Fruit fly (Drosophila melanogaster) whole organism, prepupa: Measurements from ENCODE around the gene CG34176.

Source experiments
- Blimp-1 ChIP-seq: fragments of 200-800 bp; sonication (Bioruptor generic); optimal IDR thresholded peaks from 3 replicates; lab custom pipeline; 2017; ENCODE audit warnings: missing biosample characterization, missing genetic modification characterization, mild to moderate bottlenecking, moderate library complexity, missing genetic modification reagents
- CG10669 ChIP-seq: fragments of 200-800 bp; sonication (Bioruptor generic); optimal IDR thresholded peaks from 3 replicates; lab custom pipeline; 2018; ENCODE audit warnings: missing biosample characterization, mild to moderate bottlenecking, missing genetic modification characterization, moderate library complexity
- CG11294 ChIP-seq: fragments of 200-800 bp; sonication (Bioruptor generic); IDR thresholded peaks from 2 replicates; pipeline ENCODE4 v1.3.6; 2022; ENCODE audit warnings: missing biosample characterization, missing genetic modification characterization
- CG11762 ChIP-seq: fragments of 200-800 bp; sonication (Bioruptor generic); optimal IDR thresholded peaks from 3 replicates; lab custom pipeline; 2016; ENCODE audit warnings: missing biosample characterization, missing genetic modification characterization; ENCODE audit not compliant: insufficient read depth
- CG11902 ChIP-seq: fragments of 200-800 bp; sonication (Bioruptor generic); optimal IDR thresholded peaks from 3 replicates; lab custom pipeline; 2016; ENCODE audit warnings: missing biosample characterization, missing genetic modification characterization
- CG1621 ChIP-seq: fragments of 200-800 bp; sonication (Bioruptor generic); optimal IDR thresholded peaks from 3 replicates; lab custom pipeline; 2018; ENCODE audit warnings: missing biosample characterization, mild to moderate bottlenecking, missing genetic modification characterization
- CG16779 ChIP-seq: fragments of 200-800 bp; sonication (Bioruptor generic); optimal IDR thresholded peaks from 3 replicates; lab custom pipeline; 2017; ENCODE audit warnings: missing biosample characterization, mild to moderate bottlenecking, missing genetic modification characterization
- CG32006 ChIP-seq: fragments of 200-800 bp; sonication (Bioruptor generic); optimal IDR thresholded peaks from 3 replicates; lab custom pipeline; 2017; ENCODE audit warnings: missing biosample characterization, mild to moderate bottlenecking, missing genetic modification characterization
- CG3919 ChIP-seq: fragments of 200-800 bp; sonication (Bioruptor generic); optimal IDR thresholded peaks from 3 replicates; lab custom pipeline; 2016; ENCODE audit warnings: missing biosample characterization, missing genetic modification characterization
- CG4318 ChIP-seq: fragments of 200-800 bp; sonication (Bioruptor generic); optimal IDR thresholded peaks from 3 replicates; lab custom pipeline; 2017; ENCODE audit warnings: missing biosample characterization, mild to moderate bottlenecking, missing genetic modification characterization
- CG6163 ChIP-seq: fragments of 200-800 bp; sonication (Bioruptor generic); IDR thresholded peaks from 3 replicates; pipeline ENCODE4 v1.3.6; 2022; ENCODE audit warnings: missing biosample characterization, missing genetic modification characterization
- CG6808 ChIP-seq: fragments of 200-800 bp; sonication (Bioruptor generic); optimal IDR thresholded peaks from 3 replicates; lab custom pipeline; 2017; ENCODE audit warnings: missing biosample characterization, missing genetic modification characterization, mild to moderate bottlenecking, moderate library complexity, missing genetic modification reagents
- CG6854 ChIP-seq: fragments of 200-800 bp; sonication (Bioruptor generic); optimal IDR thresholded peaks from 2 replicates; lab custom pipeline; 2017; ENCODE audit warnings: missing biosample characterization, mild to moderate bottlenecking, missing genetic modification characterization
- CG8119 ChIP-seq: fragments of 200-800 bp; sonication (Bioruptor generic); IDR thresholded peaks from 3 replicates; pipeline ENCODE4 v1.3.6; 2022; ENCODE audit warnings: missing biosample characterization, missing genetic modification characterization
- Eip78C ChIP-seq: fragments of 200-800 bp; sonication (Bioruptor generic); peaks from one replicate; lab custom pipeline; 2016; ENCODE audit warnings: missing biosample characterization, missing genetic modification characterization
- Eip93F ChIP-seq: fragments of 200-800 bp; sonication (Bioruptor generic); optimal IDR thresholded peaks from 2 replicates; lab custom pipeline; 2016; ENCODE audit warnings: missing biosample characterization, mild to moderate bottlenecking, missing genetic modification characterization
- Ets21C ChIP-seq: fragments of 200-800 bp; sonication (Bioruptor generic); optimal IDR thresholded peaks from 3 replicates; lab custom pipeline; 2016; ENCODE audit warnings: missing biosample characterization, missing genetic modification characterization
- Hr38 ChIP-seq: sonication (Bioruptor generic); optimal IDR thresholded peaks from 2 replicates; lab custom pipeline; 2016; ENCODE audit warnings: missing biosample characterization, missing genetic modification characterization
- Hr4 ChIP-seq: fragments of 200-800 bp; sonication (Bioruptor generic); optimal IDR thresholded peaks from 3 replicates; lab custom pipeline; 2016; ENCODE audit warnings: missing biosample characterization, missing genetic modification characterization
- Lpt ChIP-seq: fragments of 200-800 bp; sonication (Bioruptor generic); optimal IDR thresholded peaks from 3 replicates; lab custom pipeline; 2016; ENCODE audit warnings: missing biosample characterization, missing genetic modification characterization
- Met ChIP-seq: fragments of 200-800 bp; sonication (Bioruptor generic); optimal IDR thresholded peaks from 3 replicates; lab custom pipeline; 2016; ENCODE audit warnings: missing biosample characterization, missing genetic modification characterization
- Sox102F ChIP-seq: fragments of 200-800 bp; sonication (Bioruptor generic); optimal IDR thresholded peaks from 2 replicates; lab custom pipeline; 2016; ENCODE audit warnings: missing biosample characterization, mild to moderate bottlenecking, missing genetic modification characterization
- Sox14 ChIP-seq: fragments of 200-800 bp; sonication (Bioruptor generic); optimal IDR thresholded peaks from 3 replicates; lab custom pipeline; 2016; ENCODE audit warnings: missing biosample characterization, missing genetic modification characterization
- Sox15 ChIP-seq: fragments of 200-800 bp; sonication (Bioruptor generic); optimal IDR thresholded peaks from 3 replicates; lab custom pipeline; 2016; ENCODE audit warnings: missing biosample characterization, missing genetic modification characterization
- acj6 ChIP-seq: fragments of 200-800 bp; sonication (Bioruptor generic); optimal IDR thresholded peaks from 3 replicates; lab custom pipeline; 2016; ENCODE audit warnings: missing biosample characterization, missing genetic modification characterization
- dac ChIP-seq: fragments of 200-800 bp; sonication (Bioruptor generic); optimal IDR thresholded peaks from 2 replicates; lab custom pipeline; 2017; ENCODE audit warnings: missing biosample characterization, mild to moderate bottlenecking, missing genetic modification characterization
- dsx ChIP-seq: fragments of 200-800 bp; optimal IDR thresholded peaks from 3 replicates; lab custom pipeline; 2019; ENCODE audit warnings: missing biosample characterization, mild to moderate bottlenecking, missing genetic modification characterization, moderate library complexity; ENCODE audit not compliant: poor library complexity, severe bottlenecking
- eg ChIP-seq: fragments of 200-800 bp; sonication (Bioruptor generic); IDR thresholded peaks from 3 replicates; pipeline ENCODE4 v1.3.6; 2022; ENCODE audit warnings: missing biosample characterization, missing genetic modification characterization
- fd59A ChIP-seq: fragments of 200-800 bp; sonication (Bioruptor generic); optimal IDR thresholded peaks from 2 replicates; lab custom pipeline; 2017; ENCODE audit warnings: missing biosample characterization, mild to moderate bottlenecking, missing genetic modification characterization, missing genetic modification reagents
- fd85E ChIP-seq: fragments of 200-800 bp; sonication (Bioruptor generic); optimal IDR thresholded peaks from 3 replicates; lab custom pipeline; 2016; ENCODE audit warnings: missing biosample characterization, missing genetic modification characterization
- fkh ChIP-seq: fragments of 200-800 bp; sonication (Bioruptor generic); optimal IDR thresholded peaks from 3 replicates; lab custom pipeline; 2017; ENCODE audit warnings: missing biosample characterization, mild to moderate bottlenecking, missing genetic modification characterization, moderate library complexity
- lz ChIP-seq: fragments of 200-800 bp; sonication (Bioruptor generic); optimal IDR thresholded peaks from 3 replicates; lab custom pipeline; 2016; ENCODE audit warnings: missing biosample characterization, missing genetic modification characterization
- net ChIP-seq: fragments of 200-800 bp; sonication (Bioruptor generic); optimal IDR thresholded peaks from 3 replicates; lab custom pipeline; 2016; ENCODE audit warnings: missing biosample characterization, missing genetic modification characterization
- pdm3 ChIP-seq: fragments of 200-800 bp; sonication (Bioruptor generic); optimal IDR thresholded peaks from 3 replicates; lab custom pipeline; 2016; ENCODE audit warnings: missing biosample characterization, missing genetic modification characterization
- salr ChIP-seq, 2 experiments: fragments of 200-800 bp; sonication (Bioruptor generic); optimal IDR thresholded peaks; 3 replicates each; lab custom pipeline; 2016 to 2018; ENCODE audit warnings: missing biosample characterization in 2 of 2, missing genetic modification characterization in 2 of 2, mild to moderate bottlenecking in 1 of 2
- spab ChIP-seq: fragments of 200-800 bp; sonication (Bioruptor generic); optimal IDR thresholded peaks from 2 replicates; lab custom pipeline; 2017; ENCODE audit warnings: missing biosample characterization, mild to moderate bottlenecking, missing genetic modification characterization, missing genetic modification reagents
- svp ChIP-seq: fragments of 200-800 bp; sonication (Bioruptor generic); peaks from one replicate; lab custom pipeline; 2016; ENCODE audit warnings: missing biosample characterization, missing genetic modification characterization
- topi ChIP-seq: fragments of 200-800 bp; sonication (Bioruptor generic); optimal IDR thresholded peaks from 3 replicates; lab custom pipeline; 2016; ENCODE audit warnings: missing biosample characterization, missing genetic modification characterization
- vri ChIP-seq: fragments of 200-800 bp; sonication (Bioruptor generic); optimal IDR thresholded peaks from 3 replicates; lab custom pipeline; 2016; ENCODE audit warnings: missing biosample characterization, mild to moderate bottlenecking, missing genetic modification characterization

The CG34176 gene

DNA sequence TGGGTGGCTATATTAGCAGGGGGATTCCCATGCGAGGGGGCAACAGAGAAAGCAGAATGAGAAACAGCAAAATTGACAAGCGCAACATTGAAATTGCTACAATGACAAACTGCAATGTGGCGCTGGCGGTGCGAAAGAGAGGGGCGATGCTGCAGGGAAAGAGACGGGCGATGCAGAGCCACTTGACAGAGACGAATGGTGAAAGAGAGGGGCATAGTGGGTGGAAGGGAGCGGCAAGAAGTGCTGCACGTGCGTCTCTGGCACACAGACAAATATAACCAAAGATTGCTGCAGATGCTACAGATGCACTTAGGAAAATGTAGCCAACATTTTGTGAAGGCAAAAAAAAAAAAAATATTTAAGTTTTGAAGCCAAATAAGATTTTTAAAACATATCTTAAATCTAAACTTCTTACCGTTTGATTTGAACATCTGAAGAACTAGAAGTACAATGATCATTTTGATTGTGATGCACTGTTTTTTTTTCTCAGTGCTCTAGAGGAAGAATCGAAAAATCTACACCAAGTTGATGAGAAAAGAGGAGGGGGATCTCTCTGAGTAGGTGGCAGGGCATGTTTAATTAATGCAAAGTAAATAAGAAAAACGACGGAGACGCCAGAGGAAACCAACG lies 41.4 kb downstream of the CG34176 start (continued):
- peak; percentile 80 for TF ChIP-seq CG8119 (GFP tag; lab: Robert Waterston, UW)
- TF ChIP-seq Blimp-1, result no peak
- peak; percentile 81 for TF ChIP-seq Eip78C (GFP tag; lab: Kevin White, UChicago)
- TF ChIP-seq Sox15 (GFP tag; lab: Kevin White, UChicago), result peak; percentile 1
- peak; percentile 78 for TF ChIP-seq pdm3
- TF ChIP-seq fd59A, result peak; percentile 42
- peak; percentile 32 for TF ChIP-seq Met (GFP tag; lab: Kevin White, UChicago)
- no peak for TF ChIP-seq Hr38 (GFP tag; lab: Kevin White, UChicago)
- peak; percentile 32 for TF ChIP-seq CG6808 (GFP tag; lab: Kevin White, UChicago)
- TF ChIP-seq CG32006, result peak; percentile 69
- no peak for TF ChIP-seq Eip93F (GFP tag; lab: Kevin White, UChicago)
- TF ChIP-seq Sox14 (GFP tag; lab: Kevin White, UChicago), result peak; percentile 73
- TF ChIP-seq Lpt (GFP tag; lab: Kevin White, UChicago), result peak; percentile 26
- TF ChIP-seq acj6 (GFP tag; lab: Kevin White, UChicago), result peak; percentile 57
- no peak for TF ChIP-seq fkh
- peak; percentile 59 for TF ChIP-seq Hr4 (GFP tag; lab: Kevin White, UChicago)
- TF ChIP-seq salr (GFP tag; optimal IDR thresholded peaks at IDR 0.05; lab: Kevin White, UChicago), result peak; percentile 18 to 64
- peak; percentile 76 for TF ChIP-seq dsx (GFP tag; lab: Kevin White, UChicago)
- TF ChIP-seq dac (GFP tag; lab: Kevin White, UChicago), result peak; percentile 9
- TF ChIP-seq lz (GFP tag; lab: Kevin White, UChicago), result peak; percentile 57
- peak; percentile 68 for TF ChIP-seq CG10669 (GFP tag; lab: Kevin White, UChicago)
- peak; percentile 67 for TF ChIP-seq net (GFP tag; lab: Kevin White, UChicago)
- TF ChIP-seq fd85E, result no peak
- no peak for TF ChIP-seq CG11902
- peak; percentile 22 for TF ChIP-seq CG4318 (GFP tag; lab: Kevin White, UChicago)
- peak; percentile 36 for TF ChIP-seq topi (GFP tag; lab: Kevin White, UChicago)
- TF ChIP-seq Sox102F (GFP tag; lab: Kevin White, UChicago), result peak; percentile 22
- TF ChIP-seq CG16779, result peak; percentile 4
- no peak for TF ChIP-seq vri (GFP tag; lab: Kevin White, UChicago)
- peak; percentile 84 for TF ChIP-seq CG6163 (GFP tag; lab: Robert Waterston, UW)
- peak; percentile 17 for TF ChIP-seq Ets21C
- TF ChIP-seq CG6854 (GFP tag; lab: Kevin White, UChicago), result no peak

DNA sequence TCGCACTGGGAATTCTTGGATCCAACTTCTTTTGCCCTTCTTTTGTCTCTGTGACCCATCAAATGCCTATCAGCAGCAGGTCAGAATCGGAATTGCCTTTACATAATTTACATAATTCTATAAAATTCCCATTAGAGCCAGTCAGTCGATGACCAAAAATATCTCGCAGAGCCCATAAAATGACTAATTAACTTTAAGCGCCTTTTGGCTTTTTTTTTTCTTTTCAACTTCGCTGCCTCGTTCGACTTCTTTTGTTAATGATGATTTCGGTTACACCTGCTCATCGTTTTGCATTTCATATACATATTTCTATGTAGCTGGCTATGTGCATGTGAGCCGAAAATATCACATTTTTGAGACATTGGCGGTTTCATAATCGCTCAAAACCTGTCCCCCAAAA lies 47.9 kb downstream of the CG34176 start:
- TF ChIP-seq spab (GFP tag; lab: Kevin White, UChicago) (no peak), CG3919 (GFP tag; lab: Kevin White, UChicago) (no peak), CG1621 (tag; lab: Kevin White, UChicago) (no peak), vri (GFP tag; lab: Kevin White, UChicago) (no peak), CG6854 (GFP tag; lab: Kevin White, UChicago) (no peak), CG11762 (GFP tag; lab: Kevin White, UChicago) (no peak), eg (GFP tag; lab: Robert Waterston, UW) (no peak), CG11294 (no peak)

DNA sequence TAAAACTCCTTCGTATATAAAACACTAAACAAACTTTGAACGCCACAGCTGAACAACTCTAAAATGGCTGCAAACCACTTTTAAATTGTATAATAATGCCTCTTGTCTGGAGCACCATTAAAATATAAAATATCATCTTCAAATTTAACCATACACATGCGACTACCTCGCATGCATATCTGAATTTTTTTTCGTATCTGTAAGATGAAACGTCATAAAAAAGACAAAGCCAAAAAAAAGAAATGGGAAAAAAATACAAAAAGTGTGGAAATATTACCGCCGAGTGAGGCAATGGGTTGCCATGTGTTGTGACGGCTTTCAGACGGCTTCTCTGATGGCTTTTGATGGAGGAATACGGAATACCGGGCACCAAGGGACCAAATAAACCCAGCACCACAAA lies 48.5 kb downstream of the CG34176 start:
- TF ChIP-seq Hr4 (GFP tag; lab: Kevin White, UChicago) (no peak), acj6 (GFP tag; lab: Kevin White, UChicago) (no peak), net (GFP tag; lab: Kevin White, UChicago) (no peak), svp (GFP tag; lab: Kevin White, UChicago) (peak; percentile 39), spab (GFP tag; lab: Kevin White, UChicago) (no peak), lz (GFP tag; lab: Kevin White, UChicago) (no peak), Eip78C (GFP tag; lab: Kevin White, UChicago) (peak; percentile 59)
